Worm (Caenorhabditis elegans) whole organism, L4 larva: ENCODE results near the gene nadk-2.

Experiments used
- F49E8.2 ChIP-seq: sonication (generic microtip); optimal IDR thresholded peaks from 2 replicates; lab custom pipeline; 2016; ENCODE audit warnings: missing compliant biosample characterization, mild to moderate bottlenecking, missing genetic modification characterization, borderline replicate concordance
- R02D3.7 ChIP-seq: fragments of 150-350 bp; sonication (generic microtip); optimal IDR thresholded peaks from 3 replicates; lab custom pipeline; 2014; ENCODE audit warnings: missing biosample characterization, missing genetic modification characterization
- T20F7.1 ChIP-seq: fragments of 200-800 bp; sonication (Bioruptor generic); optimal IDR thresholded peaks from 2 replicates; lab custom pipeline; 2018; ENCODE audit warnings: mild to moderate bottlenecking, missing genetic modification characterization, missing compliant biosample characterization
- Y48G9A.11 ChIP-seq: fragments of 200-800 bp; sonication (Bioruptor generic); IDR thresholded peaks from 2 replicates; pipeline ENCODE4 v1.3.6; 2022; ENCODE audit warnings: missing genetic modification reagents, missing genetic modification characterization, missing compliant biosample characterization
- Y5F2A.4 ChIP-seq: fragments of 200-800 bp; sonication (Bioruptor generic); optimal IDR thresholded peaks from 2 replicates; lab custom pipeline; 2018; ENCODE audit warnings: mild to moderate bottlenecking, missing genetic modification characterization, missing compliant biosample characterization
- aha-1 ChIP-seq: fragments of 150-350 bp; peaks from one replicate; lab custom pipeline; 2014; ENCODE audit warnings: missing biosample characterization, missing genetic modification characterization
- ces-1 ChIP-seq: fragments of 150-350 bp; sonication (generic microtip); optimal IDR thresholded peaks from 4 replicates; lab custom pipeline; 2014; ENCODE audit warnings: missing biosample characterization, missing genetic modification reagents, missing genetic modification characterization
- daf-12 ChIP-seq: fragments of 150-350 bp; optimal IDR thresholded peaks from 2 replicates; lab custom pipeline; 2014; ENCODE audit warnings: missing biosample characterization, missing genetic modification reagents, missing genetic modification characterization
- daf-16 ChIP-seq, 3 experiments: sonication (generic microtip); optimal IDR thresholded peaks; 2 replicates each; lab custom pipeline; 2016 to 2017; ENCODE audit warnings: missing genetic modification characterization in 3 of 3, missing genetic modification reagents in 3 of 3, mild to moderate bottlenecking in 2 of 3, missing compliant biosample characterization in 2 of 3, missing biosample characterization in 1 of 3, moderate library complexity in 1 of 3
- dmd-6 ChIP-seq: fragments of 200-800 bp; sonication (Bioruptor generic); IDR thresholded peaks from 2 replicates; pipeline ENCODE4 v1.3.6; 2022; ENCODE audit warnings: missing genetic modification reagents, missing genetic modification characterization, missing compliant biosample characterization
- dmd-9 ChIP-seq: fragments of 200-800 bp; sonication (Bioruptor generic); IDR thresholded peaks from 2 replicates; pipeline ENCODE4 v1.3.6; 2022; ENCODE audit warnings: missing genetic modification reagents, missing genetic modification characterization, missing compliant biosample characterization
- dpl-1 ChIP-seq: fragments of 150-350 bp; optimal IDR thresholded peaks from 2 replicates; lab custom pipeline; 2014; ENCODE audit warnings: missing biosample characterization, missing genetic modification reagents, missing genetic modification characterization
- fos-1 ChIP-seq: fragments of 150-350 bp; optimal IDR thresholded peaks from 2 replicates; lab custom pipeline; 2014; ENCODE audit warnings: missing biosample characterization, missing genetic modification characterization
- hif-1 ChIP-seq, 2 experiments: sonication (generic microtip); optimal IDR thresholded peaks; 2 replicates each; lab custom pipeline; 2016 to 2017; ENCODE audit warnings: missing compliant biosample characterization in 2 of 2, missing genetic modification characterization in 2 of 2, missing genetic modification reagents in 2 of 2, missing genotype in 2 of 2, mild to moderate bottlenecking in 1 of 2
- hlh-11 ChIP-seq: fragments of 200-800 bp; sonication (Bioruptor generic); optimal IDR thresholded peaks from 2 replicates; lab custom pipeline; 2018; ENCODE audit warnings: mild to moderate bottlenecking, missing genetic modification characterization, missing compliant biosample characterization
- hlh-30 ChIP-seq: sonication (generic microtip); optimal IDR thresholded peaks from 2 replicates; lab custom pipeline; 2017; ENCODE audit warnings: antibody characterized with exemption, mild to moderate bottlenecking, missing genetic modification characterization, missing compliant biosample characterization; ENCODE audit not compliant: insufficient read depth
- lin-1 ChIP-seq: fragments of 200-800 bp; sonication (Bioruptor generic); IDR thresholded peaks from 2 replicates; pipeline ENCODE4 v1.3.6; 2022; ENCODE audit warnings: missing genetic modification reagents, missing genetic modification characterization, missing compliant biosample characterization
- lin-13 ChIP-seq: fragments of 150-350 bp; optimal IDR thresholded peaks from 2 replicates; lab custom pipeline; 2014; ENCODE audit warnings: missing biosample characterization, missing genetic modification reagents, missing genetic modification characterization
- lin-38 ChIP-seq: fragments of 200-800 bp; sonication (Bioruptor generic); IDR thresholded peaks from 2 replicates; pipeline ENCODE4 v1.3.6; 2022; ENCODE audit warnings: missing genetic modification reagents, missing genetic modification characterization, missing compliant biosample characterization
- lin-39 ChIP-seq: fragments of 150-350 bp; optimal IDR thresholded peaks from 2 replicates; lab custom pipeline; 2014; ENCODE audit warnings: missing biosample characterization, missing genetic modification reagents, missing genetic modification characterization
- lsy-2 ChIP-seq, 2 experiments: fragments of 150-350 bp in 1 of 2; sonication (generic microtip) in 1 of 2; optimal IDR thresholded peaks; 2 replicates each; lab custom pipeline; 2014 to 2017; ENCODE audit warnings: missing biosample characterization in 2 of 2, missing genetic modification characterization in 2 of 2
- madf-5 ChIP-seq, 2 experiments: fragments of 200-800 bp; sonication (Bioruptor generic); IDR thresholded peaks; 2 replicates each; pipeline ENCODE4 v1.3.6; 2022; ENCODE audit warnings: missing compliant biosample characterization in 2 of 2, missing genetic modification characterization in 2 of 2
- mdt-29 ChIP-seq: fragments of 200-800 bp; sonication (Bioruptor generic); IDR thresholded peaks from 2 replicates; pipeline ENCODE4 v1.3.6; 2022; ENCODE audit warnings: missing genetic modification reagents, missing genetic modification characterization, missing compliant biosample characterization
- mes-2 ChIP-seq: sonication (generic microtip); optimal IDR thresholded peaks from 2 replicates; lab custom pipeline; 2016; ENCODE audit warnings: missing genotype, mild to moderate bottlenecking, missing genetic modification characterization, missing compliant biosample characterization; ENCODE audit not compliant: poor library complexity, severe bottlenecking
- mxl-2 ChIP-seq: fragments of 200-800 bp; sonication (Bioruptor generic); conservative IDR thresholded peaks from 2 replicates; pipeline ENCODE4 v1.3.6; 2022; ENCODE audit warnings: missing genetic modification reagents, missing genetic modification characterization, missing compliant biosample characterization
- nhr-10 ChIP-seq: fragments of 150-350 bp; optimal IDR thresholded peaks from 2 replicates; lab custom pipeline; 2014; ENCODE audit warnings: missing biosample characterization, missing genetic modification characterization
- nhr-11 ChIP-seq: fragments of 150-350 bp; optimal IDR thresholded peaks from 2 replicates; lab custom pipeline; 2014; ENCODE audit warnings: missing biosample characterization, missing genetic modification characterization
- nhr-237 ChIP-seq: sonication (generic microtip); optimal IDR thresholded peaks from 2 replicates; lab custom pipeline; 2017; ENCODE audit warnings: missing biosample characterization, missing genetic modification characterization
- nhr-25 ChIP-seq: sonication (generic microtip); optimal IDR thresholded peaks from 2 replicates; lab custom pipeline; 2017; ENCODE audit warnings: missing genetic modification characterization, mild to moderate bottlenecking, missing compliant biosample characterization, antibody characterized with exemption, moderate library complexity, borderline replicate concordance; ENCODE audit not compliant: insufficient read depth
- nhr-41 ChIP-seq: fragments of 200-800 bp; sonication (Bioruptor generic); IDR thresholded peaks from 2 replicates; pipeline ENCODE4 v1.3.6; 2022; ENCODE audit warnings: missing genetic modification reagents, missing genetic modification characterization, missing compliant biosample characterization
- nhr-42 ChIP-seq: fragments of 200-800 bp; sonication (Bioruptor generic); IDR thresholded peaks from 2 replicates; pipeline ENCODE4 v1.3.6; 2022; ENCODE audit warnings: missing genetic modification characterization, missing compliant biosample characterization
- nhr-48 ChIP-seq: sonication (generic microtip); optimal IDR thresholded peaks from 2 replicates; lab custom pipeline; 2016; ENCODE audit warnings: mild to moderate bottlenecking, missing genetic modification characterization, missing compliant biosample characterization
- nhr-76 ChIP-seq: fragments of 150-350 bp; optimal IDR thresholded peaks from 2 replicates; lab custom pipeline; 2014; ENCODE audit warnings: missing biosample characterization, missing genetic modification characterization
- nhr-77 ChIP-seq: fragments of 150-350 bp; optimal IDR thresholded peaks from 2 replicates; lab custom pipeline; 2014; ENCODE audit warnings: missing biosample characterization, missing genetic modification characterization
- php-3 ChIP-seq: fragments of 200-800 bp; sonication (Bioruptor generic); IDR thresholded peaks from 2 replicates; pipeline ENCODE4 v1.3.6; 2022; ENCODE audit warnings: missing genetic modification reagents, missing genetic modification characterization, missing compliant biosample characterization
- sdz-12 ChIP-seq: fragments of 200-800 bp; sonication (Bioruptor generic); optimal IDR thresholded peaks from 2 replicates; lab custom pipeline; 2018; ENCODE audit warnings: mild to moderate bottlenecking, missing genetic modification characterization, missing compliant biosample characterization
- set-16 ChIP-seq: fragments of 200-800 bp; sonication (Bioruptor generic); IDR thresholded peaks from 2 replicates; pipeline ENCODE4 v1.3.6; 2022; ENCODE audit warnings: missing genetic modification reagents, missing genetic modification characterization, missing compliant biosample characterization
- skn-1 ChIP-seq: fragments of 150-350 bp; optimal IDR thresholded peaks from 2 replicates; lab custom pipeline; 2014; ENCODE audit warnings: missing biosample characterization, missing genetic modification characterization
- snpc-1.2 ChIP-seq: fragments of 200-800 bp; sonication (Bioruptor generic); IDR thresholded peaks from 2 replicates; pipeline ENCODE4 v1.3.6; 2022; ENCODE audit warnings: missing genetic modification reagents, missing genetic modification characterization, missing compliant biosample characterization
- spr-1 ChIP-seq: sonication (generic microtip); optimal IDR thresholded peaks from 2 replicates; lab custom pipeline; 2016; ENCODE audit warnings: mild to moderate bottlenecking, missing genetic modification characterization, missing compliant biosample characterization
- spr-3 ChIP-seq: fragments of 200-800 bp; sonication (Bioruptor generic); optimal IDR thresholded peaks from 2 replicates; lab custom pipeline; 2018; ENCODE audit warnings: mild to moderate bottlenecking, missing genetic modification characterization, missing compliant biosample characterization
- tra-1 ChIP-seq: fragments of 200-800 bp; sonication (Bioruptor generic); IDR thresholded peaks from 2 replicates; pipeline ENCODE4 v1.3.6; 2022; ENCODE audit warnings: missing genetic modification reagents, missing genetic modification characterization, missing compliant biosample characterization
- unc-62 ChIP-seq, 3 experiments: fragments of 150-350 bp in 1 of 3; sonication (generic microtip); optimal IDR thresholded peaks in 2 of 3; peaks in 1 of 3; 1 replicate in 1 of 3; 2 replicates in 2 of 3; lab custom pipeline; 2014 to 2017; ENCODE audit warnings: missing biosample characterization in 3 of 3, missing genetic modification characterization in 3 of 3, missing genetic modification reagents in 3 of 3, missing genotype in 1 of 3
- zag-1 ChIP-seq: fragments of 150-350 bp; optimal IDR thresholded peaks from 2 replicates; lab custom pipeline; 2014; ENCODE audit warnings: missing biosample characterization, missing genetic modification characterization
- zip-2 ChIP-seq: fragments of 150-350 bp; optimal IDR thresholded peaks from 2 replicates; lab custom pipeline; 2014; ENCODE audit warnings: missing biosample characterization, missing genetic modification characterization
- ztf-7 ChIP-seq: fragments of 150-350 bp; optimal IDR thresholded peaks from 2 replicates; lab custom pipeline; 2014; ENCODE audit warnings: missing biosample characterization, missing genetic modification characterization

The nadk-2 gene

DNA sequence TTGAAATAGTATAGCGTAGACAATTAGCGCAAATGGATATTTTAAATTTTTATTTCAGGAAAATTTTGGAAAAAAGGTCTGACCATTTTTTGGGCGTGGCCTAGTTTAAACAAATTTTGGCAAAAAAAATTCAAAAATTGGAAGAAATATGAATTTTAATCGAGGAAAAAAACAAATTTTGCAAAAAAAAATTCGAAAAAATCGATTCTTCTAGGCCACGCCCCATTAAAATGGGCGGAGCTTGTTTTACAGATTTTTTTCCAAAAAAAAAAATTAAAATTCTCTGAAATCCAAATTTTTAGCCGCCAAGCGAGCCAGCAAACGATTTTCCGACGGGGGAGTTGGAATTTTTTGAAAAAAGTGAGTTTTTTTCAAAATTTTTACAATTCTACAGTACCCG lies at the start of gene nadk-2:
Gene nadk-2 (plus strand): TSS at position 301 of the 400 bp plus-strand sequence.
- TF ChIP-seq unc-62 (GFP tag; optimal IDR thresholded peaks at IDR 0.05 in 1 of 2; lab: Kevin White, UChicago) (no peak), unc-62 (tag; optimal IDR thresholded peaks at IDR 0.05; lab: Kevin White, UChicago) (no peak), daf-12 (tag; lab: Kevin White, UChicago) (no peak), lin-39 (tag; lab: Kevin White, UChicago) (no peak), nhr-237 (tag; lab: Kevin White, UChicago) (no peak), nhr-48 (no peak)

DNA sequence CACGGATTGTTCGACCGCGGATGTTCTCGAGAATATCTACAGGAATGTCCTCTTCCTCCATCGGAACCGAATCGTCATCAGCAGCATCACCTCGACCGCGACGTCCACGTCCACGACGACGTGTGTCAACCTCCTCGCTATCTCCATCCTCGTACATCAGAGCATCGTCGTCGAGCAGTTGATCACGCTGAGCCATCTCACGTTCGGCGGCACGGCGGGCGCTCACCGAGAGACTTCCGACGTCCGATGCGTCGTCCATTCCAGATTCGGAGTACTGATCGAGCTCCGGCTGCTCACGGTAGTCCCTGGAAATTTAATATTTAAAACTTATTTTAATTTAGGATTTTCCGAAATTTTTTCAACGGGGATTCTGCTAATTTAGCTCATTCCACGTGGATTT lies 43.4 kb upstream of the nadk-2 start:
- TF ChIP-seq set-16 (GFP tag; lab: Robert Waterston, UW) (peak; percentile 73), nhr-76 (tag; lab: Kevin White, UChicago) (no peak), zag-1 (tag; lab: Kevin White, UChicago) (no peak), nhr-41 (no peak)

ce11 chrII:12006575-12007098 lies 42.7 kb upstream of the nadk-2 start, which contains the start of gene mcm-2:
TSS of gene mcm-2 (minus strand) at chrII:12006625.
- TF ChIP-seq lsy-2 (tag; optimal IDR thresholded peaks at IDR 0.05; lab: Kevin White, UChicago) (no peak), zip-2 (tag; lab: Kevin White, UChicago) (no peak), hlh-30 (tag; lab: Kevin White, UChicago) (peak; percentile 45), lin-38 (GFP tag; lab: Robert Waterston, UW) (peak; percentile 99), Y5F2A.4 (GFP tag; lab: Kevin White, UChicago) (no peak), dpl-1 (GFP tag; lab: Kevin White, UChicago) (peak; percentile 87), sdz-12 (GFP tag; lab: Kevin White, UChicago) (no peak), Y48G9A.11 (peak; percentile 88), ztf-7 (no peak), spr-3 (GFP tag; lab: Kevin White, UChicago) (no peak), R02D3.7 (no peak), hif-1 (tag; optimal IDR thresholded peaks at IDR 0.05; lab: Kevin White, UChicago) (peak in 1 of 2 experiments; percentile 47), aha-1 (tag; lab: Kevin White, UChicago) (peak; percentile 91), tra-1 (GFP tag; lab: Robert Waterston, UW) (no peak), nhr-77 (tag; lab: Kevin White, UChicago) (peak; percentile 44), dmd-9 (GFP tag; lab: Robert Waterston, UW) (no peak), lin-13 (GFP tag; lab: Kevin White, UChicago) (peak; percentile 52), ces-1 (GFP tag; lab: Kevin White, UChicago) (no peak), T20F7.1 (GFP tag; lab: Kevin White, UChicago) (no peak), php-3 (GFP tag; lab: Robert Waterston, UW) (no peak), mdt-29 (GFP tag; lab: Robert Waterston, UW) (no peak), nhr-10 (tag; lab: Kevin White, UChicago) (no peak), mxl-2 (no peak), snpc-1.2 (GFP tag; lab: Robert Waterston, UW) (0 out of 2 replicates have a peak, but pooled peaks have one; percentile 41), daf-16 (GFP tag; optimal IDR thresholded peaks at IDR 0.05; lab: Kevin White, UChicago) (no peak), daf-16 (tag; optimal IDR thresholded peaks at IDR 0.05; lab: Kevin White, UChicago) (peak; percentile 57), F49E8.2 (tag; lab: Kevin White, UChicago) (peak; percentile 59), nhr-25 (tag; lab: Kevin White, UChicago) (no peak), nhr-11 (peak; percentile 29), skn-1 (no peak), dmd-6 (peak; percentile 31; the same call in 1 of the 2 replicates), madf-5 (GFP tag; IDR thresholded peaks at IDR 0.05; lab: Robert Waterston, UW) (no peak), hlh-11 (tag; lab: Kevin White, UChicago) (no peak), spr-1 (tag; lab: Kevin White, UChicago) (no peak), nhr-42 (GFP tag; lab: Robert Waterston, UW) (no peak), lin-1 (GFP tag; lab: Robert Waterston, UW) (peak; percentile 38; the same call in 1 of the 2 replicates), fos-1 (no peak), mes-2 (tag; lab: Kevin White, UChicago) (peak; percentile 81)
